Fruit fly (Drosophila melanogaster): ENCODE results near the gene GILT3.

The GILT3 gene

DNA sequence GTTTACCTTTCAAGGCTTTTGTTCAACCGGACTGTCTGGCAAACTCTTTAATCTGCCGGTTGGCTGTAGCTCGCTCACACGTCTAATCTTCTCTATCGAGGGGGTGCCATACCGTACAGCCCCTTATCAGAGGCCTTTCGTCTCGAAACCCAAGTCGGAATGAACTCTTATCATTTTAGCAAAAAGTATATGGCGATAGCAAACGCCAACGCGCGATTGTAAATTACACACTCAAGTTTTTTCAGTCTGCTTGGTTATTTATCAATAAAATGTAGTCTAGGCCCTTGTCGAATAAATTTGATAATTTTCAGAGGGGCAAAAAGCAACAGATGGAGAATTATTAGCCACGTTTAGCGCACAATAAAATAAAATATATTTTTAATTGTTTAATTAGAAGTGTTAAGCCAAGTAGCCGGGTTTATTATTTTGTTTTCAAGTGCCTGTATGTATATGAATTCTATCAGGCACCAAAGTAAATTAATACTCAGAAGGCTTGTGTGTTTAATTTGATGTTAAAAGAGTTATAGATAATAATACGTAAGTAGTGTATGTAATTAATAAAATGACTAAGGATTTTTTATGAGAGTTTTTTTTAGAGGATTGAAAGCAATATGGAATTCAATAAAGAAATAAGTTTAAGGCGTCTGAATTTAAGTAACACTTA, 47.8 kb downstream of the GILT3 start:
- TF ChIP-seq CG8478 (optimal IDR thresholded peaks at IDR 0.05) (no peak), CTCF (optimal IDR thresholded peaks at IDR 0.05) (no peak)

DNA sequence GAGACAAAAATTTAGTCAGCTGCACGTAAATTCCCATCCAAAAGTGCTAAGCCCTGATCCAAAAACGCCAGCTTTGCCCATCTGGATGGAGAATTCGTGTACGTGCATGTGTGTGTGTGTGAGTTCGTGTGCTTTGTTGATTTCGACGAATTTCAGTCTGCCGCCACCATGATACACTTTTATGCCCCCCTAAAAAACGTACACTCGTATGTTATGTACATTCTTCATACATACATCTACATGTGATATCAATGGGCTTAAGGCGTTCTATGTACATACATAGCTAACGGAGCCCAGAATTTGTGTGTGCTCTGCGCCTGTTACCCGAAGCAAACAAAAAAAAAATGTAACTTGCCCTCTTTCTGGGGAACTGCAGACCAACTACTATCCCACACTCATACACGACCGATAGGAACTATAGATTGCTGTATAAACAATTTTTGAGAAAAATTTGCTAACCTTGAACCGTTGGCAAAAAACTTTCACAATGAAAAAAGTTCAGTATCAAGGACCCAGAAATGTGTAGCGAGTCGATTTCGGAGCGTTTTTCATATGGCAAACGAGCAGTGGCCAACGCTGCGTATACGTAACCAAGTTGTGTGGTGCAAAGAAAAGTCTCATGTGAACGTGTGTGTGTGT, 48.7 kb downstream of the GILT3 start:
- TF ChIP-seq CTCF (optimal IDR thresholded peaks at IDR 0.05) (no peak), CG8478 (optimal IDR thresholded peaks at IDR 0.05) (no peak)

DNA sequence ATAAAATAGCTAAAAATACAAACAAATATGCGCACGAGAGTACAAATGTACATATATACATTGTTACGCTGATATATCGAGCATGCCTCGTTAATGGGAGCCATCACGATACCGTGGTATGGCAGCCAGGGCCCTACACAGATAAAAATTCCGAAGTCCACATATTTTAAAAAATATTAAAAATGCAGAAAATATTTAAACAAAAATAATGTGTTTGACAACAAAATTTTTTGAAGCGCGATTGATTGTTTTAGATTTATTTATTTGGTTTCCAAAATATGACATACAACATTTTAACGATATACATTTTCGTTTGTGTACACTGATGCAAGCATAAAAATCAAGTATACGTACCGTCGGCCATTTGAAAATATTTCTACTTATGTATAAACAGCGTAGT, 49.6 kb downstream of the GILT3 start:
- no peak for TF ChIP-seq CTCF (optimal IDR thresholded peaks at IDR 0.05)
- no peak for TF ChIP-seq CG8478 (optimal IDR thresholded peaks at IDR 0.05)

DNA sequence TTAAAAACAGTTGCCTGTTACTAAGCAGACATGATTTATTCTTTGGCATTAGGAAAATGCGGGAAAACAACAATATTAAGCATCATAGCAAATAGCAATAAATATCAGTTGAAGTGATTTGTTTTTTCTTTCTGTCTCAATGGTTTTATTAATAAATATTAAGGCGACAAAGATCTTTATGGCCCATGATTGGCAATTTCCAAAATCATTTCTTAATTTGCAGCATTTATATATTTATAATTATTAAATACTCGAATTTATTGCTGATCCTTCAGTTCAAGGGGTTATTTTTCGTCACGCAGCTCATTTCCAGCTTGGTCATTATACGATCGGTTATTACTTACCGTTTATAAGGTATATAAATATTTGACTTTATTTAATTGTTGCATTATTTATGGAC, 50.5 kb downstream of the GILT3 start:
- TF ChIP-seq CTCF (optimal IDR thresholded peaks at IDR 0.05) (no peak), CG8478 (optimal IDR thresholded peaks at IDR 0.05) (no peak)
